Worm (Caenorhabditis elegans): ENCODE data around the gene apm-3.

ce11 chrX:915510-915909, 39.3 kb upstream of the apm-3 start, which contains the start of gene sel-12:
- TF ChIP-seq F13C5.2 (tag; optimal IDR thresholded peaks at IDR 0.05) (no peak), ama-1 (optimal IDR thresholded peaks at IDR 0.05) (no peak), scrt-1 (GFP tag; IDR thresholded peaks at IDR 0.05) (no peak), ets-7 (tag; optimal IDR thresholded peaks at IDR 0.05) (no peak), tbx-11 (GFP tag; IDR thresholded peaks at IDR 0.05) (no peak), ceh-13 (GFP tag; optimal IDR thresholded peaks at IDR 0.05) (no peak), flt-1 (GFP tag; IDR thresholded peaks at IDR 0.05) (no peak), tbx-37 (GFP tag; conservative IDR thresholded peaks at IDR 0.05) (0 out of 2 replicates have a peak, but pooled peaks have one; percentile 23), hmg-4 (GFP tag; optimal IDR thresholded peaks at IDR 0.05) (peak; percentile 4)

All from whole organism, early embryonic.